Worm (Caenorhabditis elegans) whole organism, young adult: Measurements from ENCODE around the gene fbxa-174.

ENCODE experiments used
- F23B12.7 ChIP-seq: sonication (generic microtip); optimal IDR thresholded peaks from 2 replicates; lab custom pipeline; 2017; ENCODE audit warnings: missing genetic modification characterization, mild to moderate bottlenecking, missing compliant biosample characterization, antibody characterized with exemption, moderate library complexity; ENCODE audit not compliant: insufficient read depth
- ama-1 ChIP-seq, 3 experiments: fragments of 150-350 bp in 1 of 3; sonication (generic microtip) in 2 of 3; optimal IDR thresholded peaks; 2 replicates each; lab custom pipeline; 2014 to 2018; ENCODE audit warnings: missing biosample characterization in 2 of 3, missing genetic modification characterization in 2 of 3, missing genetic modification reagents in 2 of 3
- aptf-2 ChIP-seq: fragments of 200-800 bp; sonication (Bioruptor generic); conservative IDR thresholded peaks from 2 replicates; pipeline ENCODE4 v1.3.6; 2022; ENCODE audit warnings: missing genetic modification reagents, missing genetic modification characterization, missing compliant biosample characterization
- rcor-1 ChIP-seq: fragments of 200-800 bp; sonication (Bioruptor generic); IDR thresholded peaks from 2 replicates; pipeline ENCODE4 v1.3.6; 2022; ENCODE audit warnings: missing genetic modification reagents, missing genetic modification characterization, missing compliant biosample characterization
- unc-130 ChIP-seq: sonication (generic microtip); optimal IDR thresholded peaks from 2 replicates; lab custom pipeline; 2016; ENCODE audit warnings: missing genetic modification reagents, missing genetic modification characterization, missing compliant biosample characterization

DNA sequence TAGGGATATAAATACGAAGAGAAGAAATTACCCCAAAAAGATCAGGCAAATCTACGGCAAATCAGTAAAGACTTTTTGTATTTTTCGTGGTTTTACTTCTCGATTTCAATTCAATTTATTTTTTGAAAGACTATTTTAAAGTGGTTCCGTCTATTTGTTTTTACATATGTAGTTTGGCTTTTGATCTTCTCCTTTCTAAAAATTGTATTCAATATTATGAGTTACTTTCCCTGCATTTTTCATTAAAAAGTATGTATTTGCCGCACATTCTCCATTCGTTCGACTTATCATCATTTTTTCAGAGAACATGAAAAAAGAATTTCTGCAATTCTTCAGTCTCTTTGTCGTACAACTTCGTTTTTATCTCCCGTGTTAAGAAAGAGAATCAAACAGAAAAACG, 8.6 kb upstream of the fbxa-174 start, which contains the start of gene C38D9.2:
- TF ChIP-seq aptf-2 (no peak), ama-1 (optimal IDR thresholded peaks at IDR 0.05; lab: Kevin White, UChicago) (no peak), ama-1 (GFP tag; optimal IDR thresholded peaks at IDR 0.05; lab: Kevin White, UChicago) (no peak), F23B12.7 (tag; lab: Kevin White, UChicago) (no peak), rcor-1 (GFP tag; lab: Robert Waterston, UW) (no peak), unc-130 (GFP tag; lab: Kevin White, UChicago) (no peak)
